Worm (Caenorhabditis elegans) whole organism, late embryonic: ENCODE results near the gene tsp-14.

Source experiments
- T23F11.4 ChIP-seq: fragments of 200-800 bp; sonication (Bioruptor generic); optimal IDR thresholded peaks from 2 replicates; lab custom pipeline; 2018; ENCODE audit warnings: mild to moderate bottlenecking, missing genetic modification characterization, missing compliant biosample characterization
- ceh-14 ChIP-seq: sonication (generic microtip); optimal IDR thresholded peaks from 2 replicates; lab custom pipeline; 2016; ENCODE audit warnings: missing genotype, missing genetic modification characterization, missing compliant biosample characterization
- ceh-18 ChIP-seq: sonication (generic microtip); optimal IDR thresholded peaks from 2 replicates; lab custom pipeline; 2016; ENCODE audit warnings: missing genetic modification characterization, missing compliant biosample characterization
- ceh-30 ChIP-seq: fragments of 150-350 bp; optimal IDR thresholded peaks from 2 replicates; lab custom pipeline; 2014; ENCODE audit warnings: missing biosample characterization, missing genetic modification characterization
- ceh-48 ChIP-seq: sonication (generic microtip); optimal IDR thresholded peaks from 2 replicates; lab custom pipeline; 2016; ENCODE audit warnings: missing genetic modification characterization, inconsistent platforms, missing compliant biosample characterization
- elt-2 ChIP-seq: sonication (generic microtip); optimal IDR thresholded peaks from 2 replicates; lab custom pipeline; 2016; ENCODE audit warnings: missing genetic modification reagents, missing genetic modification characterization, missing compliant biosample characterization
- fax-1 ChIP-seq: sonication (generic microtip); optimal IDR thresholded peaks from 2 replicates; lab custom pipeline; 2016; ENCODE audit warnings: missing genotype, missing genetic modification characterization, missing compliant biosample characterization
- fkh-6 ChIP-seq: sonication (generic microtip); optimal IDR thresholded peaks from 2 replicates; lab custom pipeline; 2016; ENCODE audit warnings: missing genetic modification characterization, missing compliant biosample characterization
- hlh-15 ChIP-seq: sonication (generic microtip); optimal IDR thresholded peaks from 2 replicates; lab custom pipeline; 2016; ENCODE audit warnings: missing genetic modification characterization, missing compliant biosample characterization
- hlh-8 ChIP-seq: sonication (generic microtip); optimal IDR thresholded peaks from 2 replicates; lab custom pipeline; 2016; ENCODE audit warnings: missing genotype, missing genetic modification characterization, missing compliant biosample characterization
- lin-11 ChIP-seq: fragments of 200-800 bp; sonication (Bioruptor generic); optimal IDR thresholded peaks from 2 replicates; lab custom pipeline; 2018; ENCODE audit warnings: mild to moderate bottlenecking, missing genetic modification characterization, missing compliant biosample characterization
- nfya-1 ChIP-seq: sonication (generic microtip); optimal IDR thresholded peaks from 2 replicates; lab custom pipeline; 2017; ENCODE audit warnings: missing genetic modification characterization, mild to moderate bottlenecking, missing compliant biosample characterization, antibody characterized with exemption, moderate library complexity
- nhr-232 ChIP-seq: sonication (generic microtip); optimal IDR thresholded peaks from 2 replicates; lab custom pipeline; 2016; ENCODE audit warnings: missing genetic modification characterization, missing compliant biosample characterization
- npax-4 ChIP-seq: sonication (generic microtip); optimal IDR thresholded peaks from 2 replicates; lab custom pipeline; 2016; ENCODE audit warnings: missing genetic modification characterization, missing compliant biosample characterization
- pat-9 ChIP-seq: fragments of 200-800 bp; sonication (Bioruptor generic); optimal IDR thresholded peaks from 2 replicates; lab custom pipeline; 2018; ENCODE audit warnings: mild to moderate bottlenecking, missing genetic modification characterization, moderate library complexity, missing compliant biosample characterization
- pros-1 ChIP-seq: fragments of 150-350 bp; optimal IDR thresholded peaks from 2 replicates; lab custom pipeline; 2014; ENCODE audit warnings: missing biosample characterization, missing genetic modification reagents, missing genetic modification characterization
- rnt-1 ChIP-seq: sonication (generic microtip); optimal IDR thresholded peaks from 2 replicates; lab custom pipeline; 2016; ENCODE audit warnings: missing genetic modification characterization, missing compliant biosample characterization
- sox-2 ChIP-seq: fragments of 200-800 bp; sonication (Bioruptor generic); IDR thresholded peaks from 2 replicates; pipeline ENCODE4 v1.3.6; 2022; ENCODE audit warnings: missing genetic modification reagents, missing genetic modification characterization, missing compliant biosample characterization
- unc-55 ChIP-seq: sonication (generic microtip); optimal IDR thresholded peaks from 2 replicates; lab custom pipeline; 2017; ENCODE audit warnings: missing biosample characterization, missing genetic modification reagents, missing genetic modification characterization
- unc-86 ChIP-seq: sonication (generic microtip); optimal IDR thresholded peaks from 2 replicates; lab custom pipeline; 2016; ENCODE audit warnings: missing genetic modification characterization, missing compliant biosample characterization
- ztf-16 ChIP-seq: sonication (generic microtip); optimal IDR thresholded peaks from 2 replicates; lab custom pipeline; 2017; ENCODE audit warnings: missing genetic modification characterization, missing compliant biosample characterization

The tsp-14 gene

DNA sequence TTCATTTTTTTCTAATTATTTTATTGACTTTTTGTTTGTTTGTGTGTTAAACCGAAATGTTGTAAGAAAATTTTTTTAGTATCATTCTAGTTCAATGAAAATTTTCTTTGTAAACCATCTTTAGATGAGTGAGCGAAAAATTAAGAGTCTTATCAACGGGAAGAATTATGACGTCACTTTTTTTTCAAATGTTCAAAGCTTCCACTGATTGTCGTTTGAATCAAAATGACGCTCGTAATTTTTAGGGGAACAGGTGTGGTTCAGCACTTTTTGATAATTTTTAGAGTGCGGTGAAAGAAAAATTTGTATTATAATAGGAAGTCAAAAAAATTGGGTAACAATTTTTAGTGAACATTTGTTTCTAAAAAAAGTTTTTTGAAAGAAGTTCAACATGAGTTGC is 55.2 kb downstream of the tsp-14 start:
- TF ChIP-seq ztf-16 (tag; lab: Kevin White, UChicago): no peak
- TF ChIP-seq hlh-15 (tag; lab: Kevin White, UChicago): no peak
- TF ChIP-seq ceh-14 (tag; lab: Kevin White, UChicago): no peak
- TF ChIP-seq sox-2 (GFP tag; lab: Robert Waterston, UW): no peak
- TF ChIP-seq hlh-8 (tag; lab: Kevin White, UChicago): no peak
- TF ChIP-seq ceh-48 (tag; lab: Kevin White, UChicago): no peak
- TF ChIP-seq unc-86 (tag; lab: Kevin White, UChicago): no peak
- TF ChIP-seq pros-1 (tag; lab: Kevin White, UChicago): no peak
- TF ChIP-seq unc-55 (GFP tag; lab: Kevin White, UChicago): no peak
- TF ChIP-seq lin-11 (tag; lab: Kevin White, UChicago): no peak
- TF ChIP-seq pat-9 (tag; lab: Kevin White, UChicago): no peak
- TF ChIP-seq T23F11.4: no peak
- TF ChIP-seq npax-4 (tag; lab: Kevin White, UChicago): no peak
- TF ChIP-seq rnt-1 (tag; lab: Kevin White, UChicago): no peak

DNA sequence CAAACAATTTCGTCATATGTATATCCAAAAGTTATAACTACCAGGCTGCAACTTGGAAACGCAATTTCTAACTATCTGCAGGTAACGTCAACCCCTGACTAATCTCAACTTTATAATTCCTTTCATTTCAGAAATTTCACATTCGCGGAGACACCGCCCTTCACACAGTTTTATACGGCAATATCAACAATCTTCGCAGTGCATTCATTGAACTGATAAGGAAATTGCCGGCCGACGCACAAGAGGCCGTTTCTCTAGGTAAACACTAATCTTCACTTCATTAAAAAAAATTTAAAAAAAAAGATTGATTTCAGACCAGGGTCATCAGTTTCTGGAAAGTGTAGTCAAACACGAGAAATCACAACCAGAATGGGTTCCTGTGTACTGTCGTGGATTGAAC is 57.9 kb downstream of the tsp-14 start:
- TF ChIP-seq elt-2 (tag; lab: Kevin White, UChicago) (peak; percentile 37), fkh-6 (tag; lab: Kevin White, UChicago) (no peak), ceh-18 (no peak), fax-1 (tag; lab: Kevin White, UChicago) (no peak), nhr-232 (tag; lab: Kevin White, UChicago) (no peak)

DNA sequence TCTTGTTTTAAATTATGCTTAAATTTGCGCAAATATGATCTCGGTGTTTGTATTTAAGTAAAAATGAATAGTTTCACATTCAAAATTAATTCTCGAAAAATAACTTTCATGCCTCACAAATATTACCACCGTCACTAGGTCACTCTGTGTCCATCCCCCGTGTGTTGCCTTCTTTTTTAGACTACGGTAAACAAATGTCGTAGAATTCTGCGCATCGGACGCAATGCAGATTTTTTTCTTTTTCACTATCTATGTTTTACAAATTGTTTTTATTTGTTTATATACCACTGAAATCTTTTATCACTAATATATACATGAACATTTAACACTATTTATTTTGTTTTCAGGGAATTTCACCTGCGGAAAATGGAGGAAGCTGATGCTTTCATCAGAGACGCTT is 58.5 kb downstream of the tsp-14 start, which contains the start of gene R08E3.3:
TSS of gene R08E3.3 (plus strand) at position 342 of the 400 bp plus-strand sequence.
- TF ChIP-seq elt-2 (tag; lab: Kevin White, UChicago) (peak; percentile 16), fax-1 (tag; lab: Kevin White, UChicago) (no peak), ceh-30 (tag; lab: Kevin White, UChicago) (no peak), nfya-1 (tag; lab: Kevin White, UChicago) (peak; percentile 36)
- TF ChIP-seq, all 69 proteins: peak for 2
